Fruit fly (Drosophila melanogaster) whole organism: Measurements from ENCODE around the gene CG10725.

Experiments
- Dll ChIP-seq: fragments of >200 bp; optimal IDR thresholded peaks from 2 replicates; lab custom pipeline; 2017
- EcR ChIP-seq, 2 experiments: fragments of >200 bp; optimal IDR thresholded peaks; 2 replicates each; lab custom pipeline; 2017; ENCODE audit warnings: missing biosample characterization in 2 of 2, missing genetic modification characterization in 2 of 2, missing genetic modification reagents in 2 of 2
- pan ChIP-seq: fragments of >200 bp; optimal IDR thresholded peaks from 2 replicates; lab custom pipeline; 2017
- psq ChIP-seq: fragments of >200 bp; optimal IDR thresholded peaks from 2 replicates; lab custom pipeline; 2017
- usp ChIP-seq: fragments of >200 bp; optimal IDR thresholded peaks from 2 replicates; lab custom pipeline; 2017; ENCODE audit warnings: missing biosample characterization, missing genetic modification characterization, mixed read lengths

DNA sequence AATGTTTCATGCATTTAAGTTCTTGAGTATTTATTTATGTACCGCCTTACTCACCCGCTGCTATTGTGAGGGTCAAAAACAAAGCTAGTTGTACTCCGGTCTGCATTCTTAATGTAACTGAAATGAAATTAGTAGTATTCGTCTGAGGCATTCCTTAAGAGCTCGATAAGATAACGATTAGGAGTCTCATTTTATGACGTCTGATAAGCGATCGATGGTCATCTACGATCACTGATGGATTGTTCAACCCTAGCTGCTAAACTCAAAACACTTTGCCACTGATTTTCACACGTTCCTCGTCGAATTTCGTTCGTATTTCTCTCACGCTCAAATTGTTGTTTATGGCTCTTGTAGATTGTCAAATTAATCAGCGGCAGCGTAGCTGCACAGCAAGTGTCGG is 19.4 kb downstream of the CG10725 start, which contains the start of gene CG10116:
- TF ChIP-seq EcR (GFP tag; optimal IDR thresholded peaks at IDR 0.05; lab: Kevin White, UChicago), result no peak
- TF ChIP-seq pan (lab: Kevin White, UChicago), result no peak
- TF ChIP-seq Dll, result no peak
- TF ChIP-seq usp, result no peak
- no peak for TF ChIP-seq psq (lab: Kevin White, UChicago)
